Worm (Caenorhabditis elegans): Measurements from ENCODE around the gene ilys-4.

Gene ilys-4

DNA sequence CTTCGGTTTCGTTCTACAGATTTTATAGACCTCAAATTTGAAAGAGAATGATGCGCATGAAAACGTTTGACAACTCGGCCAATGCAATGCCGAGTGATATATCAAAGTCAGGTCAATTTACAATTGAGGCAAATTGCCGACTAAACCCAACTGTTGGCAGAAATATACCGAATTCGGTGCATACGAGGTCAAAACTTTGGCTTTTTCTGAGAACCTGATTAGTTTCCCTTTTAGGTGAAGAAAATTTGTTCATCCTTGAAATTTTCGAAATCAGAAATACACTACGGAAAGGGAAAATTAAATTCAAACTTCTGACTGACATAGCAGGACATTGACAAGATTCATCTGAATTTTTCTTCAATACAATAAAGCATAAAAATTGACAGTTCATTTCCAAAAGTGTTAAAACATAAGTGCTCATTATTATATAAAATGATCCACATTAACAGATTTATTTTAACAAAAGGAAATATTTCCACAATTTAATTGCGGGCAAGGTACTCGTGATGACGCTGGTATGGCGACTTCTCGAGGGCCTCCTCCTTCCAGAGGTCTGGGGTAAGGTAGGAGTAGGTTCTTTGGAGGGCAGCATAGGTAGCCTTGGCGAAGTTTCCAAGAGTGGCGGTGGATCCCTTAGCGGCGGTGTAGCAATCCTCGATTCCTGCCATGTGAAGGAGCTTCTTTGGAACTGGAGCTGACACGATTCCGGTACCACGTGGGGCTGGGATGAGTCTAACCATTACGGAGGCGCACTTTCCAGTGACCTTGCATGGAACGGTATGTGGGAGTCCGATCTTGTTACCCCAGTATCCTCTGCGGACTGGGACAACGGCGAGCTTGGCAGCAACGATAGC lies 27.9 kb upstream of the ilys-4 start (continued):
- TF ChIP-seq pbrm-1 (GFP tag; IDR thresholded peaks at IDR 0.05) (no peak), dpff-1 (tag; optimal IDR thresholded peaks at IDR 0.05) (no peak), ceh-27 (GFP tag; optimal IDR thresholded peaks at IDR 0.05) (no peak), let-607 (tag; optimal IDR thresholded peaks at IDR 0.05) (no peak), ekl-4 (GFP tag; IDR thresholded peaks at IDR 0.05) (peak; percentile 69), nhr-27 (tag; optimal IDR thresholded peaks at IDR 0.05) (no peak), tlf-1 (GFP tag; optimal IDR thresholded peaks at IDR 0.05) (peak; percentile 58), ets-4 (GFP tag; optimal IDR thresholded peaks at IDR 0.05) (peak; percentile 12), F55B11.4 (tag; optimal IDR thresholded peaks at IDR 0.05; ENCODE audit: borderline replicate concordance, insufficient read depth) (no peak), F49E8.2 (tag; optimal IDR thresholded peaks at IDR 0.05; ENCODE audit: insufficient read depth) (peak; percentile 47), cebp-1 (GFP tag; IDR thresholded peaks at IDR 0.05) (no peak), cebp-1 (tag; optimal IDR thresholded peaks at IDR 0.05) (no peak), atf-7 (tag; optimal IDR thresholded peaks at IDR 0.05) (no peak), nhr-80 (tag; optimal IDR thresholded peaks at IDR 0.05) (no peak), Y53G8AR.9 (GFP tag; conservative IDR thresholded peaks at IDR 0.05) (peak; percentile 62; the same call in 1 of the 2 replicates), lir-1 (GFP tag; conservative IDR thresholded peaks at IDR 0.05) (no peak), B0019.2 (GFP tag; conservative IDR thresholded peaks at IDR 0.05) (no peak), hsf-1 (GFP tag; IDR thresholded peaks at IDR 0.05) (peak; percentile 64), repo-1 (tag; optimal IDR thresholded peaks at IDR 0.05) (peak; percentile 64), ztf-6 (GFP tag; IDR thresholded peaks at IDR 0.05) (no peak), him-1 (tag; optimal IDR thresholded peaks at IDR 0.05) (no peak), lin-54 (GFP tag; optimal IDR thresholded peaks at IDR 0.05) (peak; percentile 69), K12H6.12 (tag; optimal IDR thresholded peaks at IDR 0.05) (no peak), F22D6.2 (tag; optimal IDR thresholded peaks at IDR 0.05) (no peak), dpl-1 (GFP tag; optimal IDR thresholded peaks at IDR 0.05) (no peak), mxl-1 (tag; optimal IDR thresholded peaks at IDR 0.05) (no peak), sptf-2 (GFP tag; optimal IDR thresholded peaks at IDR 0.05) (no peak), C06A6.2 (GFP tag; conservative IDR thresholded peaks at IDR 0.05) (no peak), T07F8.4 (tag; optimal IDR thresholded peaks at IDR 0.05) (no peak), C17E4.6 (GFP tag; IDR thresholded peaks at IDR 0.05) (no peak), somi-1 (GFP tag; optimal IDR thresholded peaks at IDR 0.05) (no peak), aptf-2 (GFP tag; conservative IDR thresholded peaks at IDR 0.05) (no peak), mes-4 (tag; optimal IDR thresholded peaks at IDR 0.05) (no peak), hmg-20 (GFP tag; IDR thresholded peaks at IDR 0.05) (no peak), ztf-25 (GFP tag; IDR thresholded peaks at IDR 0.05) (peak; percentile 50; the same call in 1 of the 2 replicates), Y79H2A.3 (GFP tag; conservative IDR thresholded peaks at IDR 0.05) (no peak), attf-6 (GFP tag; IDR thresholded peaks at IDR 0.05) (peak; percentile 57; the same call in 1 of the 2 replicates), nhr-90 (tag; optimal IDR thresholded peaks at IDR 0.05) (no peak), egrh-3 (GFP tag; IDR thresholded peaks at IDR 0.05) (no peak), lsy-27 (tag; optimal IDR thresholded peaks at IDR 0.05; ENCODE audit: borderline replicate concordance, insufficient read depth) (no peak), mcd-1 (GFP tag; IDR thresholded peaks at IDR 0.05) (no peak), sdz-38 (tag; optimal IDR thresholded peaks at IDR 0.05) (no peak)
